Fruit fly (Drosophila melanogaster) whole organism, embryonic: Measurements from ENCODE around the gene Vm26Ab.

Experiments
- Adf1 ChIP-seq: fragments of 200-800 bp; sonication (Bioruptor generic); IDR thresholded peaks from 2 replicates; pipeline ENCODE4 v1.3.6; 2022; ENCODE audit warnings: missing biosample characterization, missing genetic modification characterization
- Aef1 ChIP-seq: fragments of 200-800 bp; sonication (Bioruptor generic); IDR thresholded peaks from 3 replicates; pipeline ENCODE4 v1.3.6; 2022; ENCODE audit warnings: missing biosample characterization, missing genetic modification characterization
- Asciz ChIP-seq: fragments of 200-800 bp; sonication (Bioruptor generic); optimal IDR thresholded peaks from 2 replicates; lab custom pipeline; 2017; ENCODE audit warnings: missing biosample characterization, mild to moderate bottlenecking, missing genetic modification characterization, missing genetic modification reagents
- Awh ChIP-seq: fragments of 200-800 bp; sonication (Bioruptor generic); IDR thresholded peaks from 2 replicates; pipeline ENCODE4, ENCODE4 v1.3.6; 2022; ENCODE audit warnings: missing biosample characterization, missing genetic modification characterization
- BEAF-32 ChIP-seq: fragments of 200-800 bp; sonication (Bioruptor generic); optimal IDR thresholded peaks from 3 replicates; lab custom pipeline; 2017; ENCODE audit warnings: missing biosample characterization, missing genetic modification characterization, mild to moderate bottlenecking, moderate library complexity, missing genetic modification reagents
- CG10209 ChIP-seq: fragments of 200-800 bp; sonication (Bioruptor generic); optimal IDR thresholded peaks from 3 replicates; lab custom pipeline; 2017; ENCODE audit warnings: missing biosample characterization, mild to moderate bottlenecking, missing genetic modification characterization, missing genetic modification reagents
- CG11398 ChIP-seq: fragments of 200-800 bp; sonication (Bioruptor generic); optimal IDR thresholded peaks from 2 replicates; lab custom pipeline; 2016; ENCODE audit warnings: missing biosample characterization, missing genetic modification characterization
- CG12071 ChIP-seq: fragments of 200-800 bp; sonication (Bioruptor generic); optimal IDR thresholded peaks from 3 replicates; lab custom pipeline; 2018; ENCODE audit warnings: missing biosample characterization, mild to moderate bottlenecking, missing genetic modification characterization
- CG16779 ChIP-seq: fragments of 200-800 bp; sonication (Bioruptor generic); IDR thresholded peaks from 2 replicates; pipeline ENCODE4 v1.3.6; 2022; ENCODE audit warnings: missing biosample characterization, missing genetic modification characterization
- CG17829 ChIP-seq: fragments of 200-800 bp; optimal IDR thresholded peaks from 2 replicates; lab custom pipeline; 2019; ENCODE audit warnings: missing biosample characterization, mild to moderate bottlenecking, missing genetic modification characterization, moderate library complexity
- CG2129 ChIP-seq: fragments of 200-800 bp; sonication (Bioruptor generic); IDR thresholded peaks from 2 replicates; pipeline ENCODE4 v1.3.6; 2022; ENCODE audit warnings: missing biosample characterization, missing genetic modification characterization; ENCODE audit not compliant: partially characterized antibody
- CG2202 ChIP-seq: fragments of 200-800 bp; sonication (Bioruptor generic); optimal IDR thresholded peaks from 2 replicates; lab custom pipeline; 2018; ENCODE audit warnings: missing biosample characterization, mild to moderate bottlenecking, missing genetic modification characterization
- CG31388 ChIP-seq: fragments of 200-800 bp; sonication (Bioruptor generic); optimal IDR thresholded peaks from 2 replicates; lab custom pipeline; 2016; ENCODE audit warnings: missing biosample characterization, missing genetic modification characterization
- CG3281 ChIP-seq: fragments of 200-800 bp; sonication (Bioruptor generic); optimal IDR thresholded peaks from 3 replicates; lab custom pipeline; 2017; ENCODE audit warnings: missing biosample characterization, mild to moderate bottlenecking, missing genetic modification characterization
- CG33557 ChIP-seq: fragments of 200-800 bp; sonication (Bioruptor generic); optimal IDR thresholded peaks from 2 replicates; lab custom pipeline; 2019; ENCODE audit warnings: missing biosample characterization, mild to moderate bottlenecking, missing genetic modification characterization, moderate library complexity
- CG6254 ChIP-seq: fragments of 200-800 bp; sonication (Bioruptor generic); optimal IDR thresholded peaks from 3 replicates; lab custom pipeline; 2017; ENCODE audit warnings: mild to moderate bottlenecking, missing biosample characterization, missing genetic modification reagents, missing genetic modification characterization
- CG6791 ChIP-seq: fragments of 200-800 bp; sonication (Bioruptor generic); IDR thresholded peaks from 3 replicates; pipeline ENCODE4 v1.3.6; 2022; ENCODE audit warnings: missing biosample characterization, missing genetic modification characterization; ENCODE audit not compliant: partially characterized antibody
- CG7839 ChIP-seq: fragments of 200-800 bp; sonication (Bioruptor generic); optimal IDR thresholded peaks from 3 replicates; lab custom pipeline; 2018; ENCODE audit warnings: missing biosample characterization, mild to moderate bottlenecking, missing genetic modification characterization, moderate library complexity
- CG8290 ChIP-seq, 3 experiments: fragments of 200-800 bp; sonication (Bioruptor generic); optimal IDR thresholded peaks; 2 replicates each; lab custom pipeline; 2016 to 2019; ENCODE audit warnings: missing biosample characterization in 3 of 3, missing genetic modification characterization in 3 of 3, mild to moderate bottlenecking in 2 of 3, moderate library complexity in 1 of 3
- CG8765 ChIP-seq: fragments of 200-800 bp; sonication (Bioruptor generic); IDR thresholded peaks from 2 replicates; pipeline ENCODE4 v1.3.6; 2022; ENCODE audit warnings: missing biosample characterization, missing genetic modification characterization
- CG9817 ChIP-seq: fragments of 200-800 bp; sonication (Bioruptor generic); optimal IDR thresholded peaks from 2 replicates; lab custom pipeline; 2018; ENCODE audit warnings: missing biosample characterization, mild to moderate bottlenecking, missing genetic modification characterization, moderate library complexity
- D ChIP-seq, 2 experiments: fragments of 200-800 bp in 1 of 2; fragments of >200 bp in 1 of 2; sonication (Bioruptor generic) in 1 of 2; optimal IDR thresholded peaks; 2 replicates in 1 of 2; 3 replicates in 1 of 2; lab custom pipeline; 2017; ENCODE audit warnings: mild to moderate bottlenecking in 1 of 2, missing biosample characterization in 1 of 2, missing genetic modification characterization in 1 of 2, missing genetic modification reagents in 1 of 2
- Dll ChIP-seq: fragments of 200-800 bp; sonication (Bioruptor generic); IDR thresholded peaks from 4 replicates; pipeline ENCODE4 v1.3.6; 2022; ENCODE audit warnings: missing biosample characterization, missing genetic modification characterization; ENCODE audit not compliant: partially characterized antibody
- Hmx ChIP-seq: fragments of 200-800 bp; sonication (Bioruptor generic); optimal IDR thresholded peaks from 2 replicates; lab custom pipeline; 2016; ENCODE audit warnings: missing biosample characterization, missing genetic modification characterization
- Hr3 ChIP-seq: fragments of 200-800 bp; sonication (Bioruptor generic); optimal IDR thresholded peaks from 3 replicates; lab custom pipeline; 2016; ENCODE audit warnings: missing biosample characterization, missing genetic modification characterization
- MBD-R2 ChIP-seq: fragments of 200-800 bp; sonication (Bioruptor generic); IDR thresholded peaks from 2 replicates; pipeline ENCODE4 v1.3.6; 2022; ENCODE audit warnings: missing biosample characterization, missing genetic modification characterization
- Meics ChIP-seq: fragments of 200-800 bp; sonication (Bioruptor generic); optimal IDR thresholded peaks from 2 replicates; lab custom pipeline; 2017; ENCODE audit warnings: missing biosample characterization, mild to moderate bottlenecking, missing genetic modification characterization
- NC2α ChIP-seq: fragments of 200-800 bp; sonication (Bioruptor generic); optimal IDR thresholded peaks from 2 replicates; lab custom pipeline; 2016; ENCODE audit warnings: missing biosample characterization, missing genetic modification characterization
- NfI ChIP-seq: fragments of 200-800 bp; sonication (Bioruptor generic); optimal IDR thresholded peaks from 3 replicates; lab custom pipeline; 2018; ENCODE audit warnings: missing biosample characterization, mild to moderate bottlenecking, missing genetic modification characterization, moderate library complexity
- Oli ChIP-seq: fragments of 200-800 bp; sonication (Bioruptor generic); optimal IDR thresholded peaks from 2 replicates; lab custom pipeline; 2018; ENCODE audit warnings: missing biosample characterization, mild to moderate bottlenecking, missing genetic modification characterization, moderate library complexity
- Six4 ChIP-seq: fragments of 200-800 bp; sonication (Bioruptor generic); optimal IDR thresholded peaks from 2 replicates; lab custom pipeline; 2016; ENCODE audit warnings: missing biosample characterization, missing genetic modification characterization
- Sry-β ChIP-seq: fragments of 200-800 bp; sonication (Bioruptor generic); optimal IDR thresholded peaks from 2 replicates; lab custom pipeline; 2018; ENCODE audit warnings: missing biosample characterization, mild to moderate bottlenecking, missing genetic modification characterization, moderate library complexity
- Sry-δ ChIP-seq: fragments of 200-800 bp; sonication (Bioruptor generic); optimal IDR thresholded peaks from 2 replicates; lab custom pipeline; 2016; ENCODE audit warnings: missing biosample characterization, missing genetic modification characterization
- br ChIP-seq: fragments of >200 bp; optimal IDR thresholded peaks from 2 replicates; lab custom pipeline; 2017
- bsh ChIP-seq, 2 experiments: fragments of 200-800 bp; sonication (Bioruptor generic); optimal IDR thresholded peaks; 2 replicates each; lab custom pipeline; 2017 to 2018; ENCODE audit warnings: mild to moderate bottlenecking in 2 of 2, missing biosample characterization in 2 of 2, missing genetic modification characterization in 2 of 2, moderate library complexity in 1 of 2
- eve ChIP-seq, 2 experiments: fragments of >200 bp; optimal IDR thresholded peaks; 2 replicates each; lab custom pipeline; 2017; ENCODE audit warnings: missing biosample characterization in 2 of 2, missing genetic modification characterization in 2 of 2
- fd102C ChIP-seq: fragments of 200-800 bp; sonication (Bioruptor generic); optimal IDR thresholded peaks from 2 replicates; lab custom pipeline; 2018; ENCODE audit warnings: missing biosample characterization, mild to moderate bottlenecking, missing genetic modification characterization, moderate library complexity
- fd64A ChIP-seq: fragments of 200-800 bp; sonication (Bioruptor generic); optimal IDR thresholded peaks from 3 replicates; lab custom pipeline; 2018; ENCODE audit warnings: missing biosample characterization, mild to moderate bottlenecking, missing genetic modification characterization
- fu2 ChIP-seq: fragments of 200-800 bp; sonication (Bioruptor generic); optimal IDR thresholded peaks from 2 replicates; lab custom pipeline; 2016; ENCODE audit warnings: missing biosample characterization, missing genetic modification characterization
- her ChIP-seq: fragments of 200-800 bp; sonication (Bioruptor generic); optimal IDR thresholded peaks from 2 replicates; lab custom pipeline; 2016; ENCODE audit warnings: missing biosample characterization, missing genetic modification characterization
- insv ChIP-seq, 2 experiments: fragments of 200-800 bp; sonication (Bioruptor generic); optimal IDR thresholded peaks; 3 replicates each; lab custom pipeline; 2016 to 2018; ENCODE audit warnings: missing biosample characterization in 2 of 2, missing genetic modification characterization in 2 of 2
- mirr ChIP-seq: fragments of 200-800 bp; sonication (Bioruptor generic); optimal IDR thresholded peaks from 3 replicates; lab custom pipeline; 2018; ENCODE audit warnings: missing biosample characterization, mild to moderate bottlenecking, missing genetic modification characterization
- p53 ChIP-seq: fragments of 200-800 bp; sonication (Bioruptor generic); optimal IDR thresholded peaks from 2 replicates; lab custom pipeline; 2016; ENCODE audit warnings: missing biosample characterization, missing genetic modification characterization
- pho ChIP-seq: fragments of 200-800 bp; sonication (Bioruptor generic); optimal IDR thresholded peaks from 2 replicates; lab custom pipeline; 2016; ENCODE audit warnings: missing biosample characterization, missing genetic modification characterization
- phol ChIP-seq: fragments of 200-800 bp; sonication (Bioruptor generic); optimal IDR thresholded peaks from 3 replicates; lab custom pipeline; 2018; ENCODE audit warnings: missing biosample characterization, mild to moderate bottlenecking, missing genetic modification characterization, moderate library complexity
- ranshi ChIP-seq: fragments of 200-800 bp; sonication (Bioruptor generic); IDR thresholded peaks from 2 replicates; pipeline ENCODE4 v1.3.6; 2022; ENCODE audit warnings: missing biosample characterization, missing genetic modification characterization
- sima ChIP-seq: fragments of 200-800 bp; sonication (Bioruptor generic); optimal IDR thresholded peaks from 2 replicates; lab custom pipeline; 2016; ENCODE audit warnings: missing biosample characterization, missing genetic modification characterization
- sug ChIP-seq: fragments of 200-800 bp; optimal IDR thresholded peaks from 2 replicates; lab custom pipeline; 2019; ENCODE audit warnings: missing biosample characterization, mild to moderate bottlenecking, missing genetic modification characterization, moderate library complexity
- tup ChIP-seq: fragments of 200-800 bp; sonication (Bioruptor generic); optimal IDR thresholded peaks from 2 replicates; lab custom pipeline; 2016; ENCODE audit warnings: missing biosample characterization, mild to moderate bottlenecking, missing genetic modification characterization, moderate library complexity
- zfh1 ChIP-seq: fragments of 200-800 bp; sonication (Bioruptor generic); IDR thresholded peaks from 3 replicates; pipeline ENCODE4 v1.3.6; 2022; ENCODE audit warnings: missing biosample characterization, missing genetic modification characterization

Vm26Ab gene

dm6 chr2L:5972005-5972404, 15.2 kb downstream of the Vm26Ab start (continued):
- no peak for TF ChIP-seq insv (GFP tag; optimal IDR thresholded peaks at IDR 0.05; lab: Kevin White, UChicago)
- peak; percentile 43 for TF ChIP-seq CG7839 (tag; lab: Kevin White, UChicago)
- no peak for TF ChIP-seq CG8765 (GFP tag; lab: Robert Waterston, UW)
- TF ChIP-seq bsh (GFP tag; optimal IDR thresholded peaks at IDR 0.05; lab: Kevin White, UChicago): peak in 1 of 2 experiments; percentile 59
- peak; percentile 47 for TF ChIP-seq NfI (GFP tag; lab: Kevin White, UChicago)
- TF ChIP-seq CG2202 (tag; lab: Kevin White, UChicago): no peak
- no peak for TF ChIP-seq sima (GFP tag; lab: Kevin White, UChicago)
- no peak for TF ChIP-seq tup (GFP tag; lab: Kevin White, UChicago)
- TF ChIP-seq Asciz (GFP tag; lab: Kevin White, UChicago): no peak
- TF ChIP-seq Awh (GFP tag; lab: Robert Waterston, UW): no peak
- TF ChIP-seq BEAF-32 (GFP tag; lab: Kevin White, UChicago): no peak
- TF ChIP-seq CG33557: no peak
- TF ChIP-seq Hr3: no peak
- no peak for TF ChIP-seq CG16779 (GFP tag; lab: Robert Waterston, UW)
- TF ChIP-seq eve (GFP tag; optimal IDR thresholded peaks at IDR 0.05; lab: Kevin White, UChicago): no peak
- peak; percentile 4 for TF ChIP-seq CG3281 (GFP tag; lab: Kevin White, UChicago)
- TF ChIP-seq fu2 (GFP tag; lab: Kevin White, UChicago): no peak
- TF ChIP-seq Oli: peak; percentile 37
- TF ChIP-seq CG17829 (tag; lab: Kevin White, UChicago): no peak
- no peak for TF ChIP-seq Dll (GFP tag; lab: Robert Waterston, UW)
- no peak for TF ChIP-seq Meics (GFP tag; lab: Kevin White, UChicago)
- TF ChIP-seq MBD-R2 (GFP tag; lab: Robert Waterston, UW): no peak
- no peak for TF ChIP-seq fd102C (GFP tag; lab: Kevin White, UChicago)
- TF ChIP-seq Aef1 (GFP tag; lab: Robert Waterston, UW): 0 out of 3 replicates have a peak, but pooled peaks have one; percentile 17
- TF ChIP-seq Sry-β (GFP tag; lab: Kevin White, UChicago): no peak
- TF ChIP-seq Six4: no peak
- TF ChIP-seq p53: no peak
- no peak for TF ChIP-seq CG6254 (GFP tag; lab: Kevin White, UChicago)
- no peak for TF ChIP-seq CG31388 (GFP tag; lab: Kevin White, UChicago)
- no peak for TF ChIP-seq fd64A (GFP tag; lab: Kevin White, UChicago)
- no peak for TF ChIP-seq NC2α (GFP tag; lab: Kevin White, UChicago)
- TF ChIP-seq her (GFP tag; lab: Kevin White, UChicago): no peak
- TF ChIP-seq Adf1 (GFP tag; lab: Robert Waterston, UW): no peak
- no peak for TF ChIP-seq pho (GFP tag; lab: Kevin White, UChicago)
- no peak for TF ChIP-seq Hmx
- no peak for TF ChIP-seq D (optimal IDR thresholded peaks at IDR 0.05; lab: Kevin White, UChicago)
- no peak for TF ChIP-seq D (GFP tag; optimal IDR thresholded peaks at IDR 0.05; lab: Kevin White, UChicago)
- no peak for TF ChIP-seq br
- TF ChIP-seq CG9817 (tag; lab: Kevin White, UChicago): no peak
- TF ChIP-seq ranshi (GFP tag; lab: Robert Waterston, UW): peak; percentile 45; the same call in 1 of the 2 replicates
- TF ChIP-seq sug (tag; lab: Kevin White, UChicago): peak; percentile 17
- TF ChIP-seq Sry-δ: no peak
- TF ChIP-seq CG6791 (GFP tag; lab: Robert Waterston, UW): no peak
- TF ChIP-seq phol (tag; lab: Kevin White, UChicago): peak; percentile 16
- TF ChIP-seq zfh1: peak; percentile 70
- TF ChIP-seq CG11398 (GFP tag; lab: Kevin White, UChicago): no peak
- TF ChIP-seq CG12071: no peak
- TF ChIP-seq mirr: no peak
- TF ChIP-seq CG2129 (GFP tag; lab: Robert Waterston, UW): no peak
- TF ChIP-seq CG10209 (GFP tag; lab: Kevin White, UChicago): peak; percentile 51
- no peak for TF ChIP-seq CG8290 (GFP tag; optimal IDR thresholded peaks at IDR 0.05; lab: Kevin White, UChicago)
- peak in 1 of 2 experiments; percentile 60 for TF ChIP-seq CG8290 (tag; optimal IDR thresholded peaks at IDR 0.05; lab: Kevin White, UChicago)
